Worm (Caenorhabditis elegans) whole organism, L4/young adult: ENCODE data around the gene pgph-2.
"Not testable (repeated sequence)": the region's sequence is repeated elsewhere in the genome, so short reads cannot be mapped to it uniquely, and the experiment has no call there.

Source experiments
- W03F9.2 ChIP-seq: fragments of 150-350 bp; optimal IDR thresholded peaks from 2 replicates; lab custom pipeline; 2014; ENCODE audit warnings: missing biosample characterization, missing genetic modification characterization
- dao-5 ChIP-seq: sonication (generic microtip); optimal IDR thresholded peaks from 2 replicates; lab custom pipeline; 2016; ENCODE audit warnings: missing genotype, missing genetic modification characterization, moderate library complexity, missing compliant biosample characterization
- him-1 ChIP-seq: sonication (generic microtip); optimal IDR thresholded peaks from 2 replicates; lab custom pipeline; 2016; ENCODE audit warnings: missing genotype, missing genetic modification reagents, missing genetic modification characterization, missing compliant biosample characterization

DNA sequence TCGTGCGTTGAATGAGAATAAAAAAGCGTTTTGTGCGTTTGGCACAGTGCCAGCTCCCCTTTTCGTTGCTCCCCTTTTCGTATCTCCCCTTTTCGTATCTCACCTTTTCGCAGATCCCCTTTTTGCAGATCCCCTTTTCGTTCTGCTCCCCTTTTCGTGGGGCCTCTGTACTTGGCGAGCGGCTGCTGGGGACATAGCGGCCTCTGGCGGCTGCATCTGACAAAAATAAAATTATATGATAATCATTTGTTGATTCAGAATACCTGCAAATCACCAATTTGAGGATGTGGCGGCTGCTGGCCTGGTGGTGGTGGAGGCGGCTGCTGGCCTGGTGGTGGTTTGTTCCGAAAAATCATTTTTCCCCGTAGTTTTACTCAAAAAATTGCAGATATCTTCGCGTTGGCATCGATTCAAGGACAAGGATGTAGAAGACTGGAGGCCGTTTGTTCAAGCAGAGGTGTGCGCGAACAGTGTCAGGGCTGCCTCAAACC, 9.7 kb upstream of the pgph-2 start, which contains the start of gene K09H11.11:
- TF ChIP-seq him-1, dao-5, W03F9.2 (tag; lab: Kevin White, UChicago): not testable (repeated sequence)
